Fruit fly (Drosophila melanogaster): ENCODE measurements around the gene Ctps.
A peak's percentile ranks its signal among the peaks of the same experiment; 100 is the strongest.

Gene Ctps

DNA sequence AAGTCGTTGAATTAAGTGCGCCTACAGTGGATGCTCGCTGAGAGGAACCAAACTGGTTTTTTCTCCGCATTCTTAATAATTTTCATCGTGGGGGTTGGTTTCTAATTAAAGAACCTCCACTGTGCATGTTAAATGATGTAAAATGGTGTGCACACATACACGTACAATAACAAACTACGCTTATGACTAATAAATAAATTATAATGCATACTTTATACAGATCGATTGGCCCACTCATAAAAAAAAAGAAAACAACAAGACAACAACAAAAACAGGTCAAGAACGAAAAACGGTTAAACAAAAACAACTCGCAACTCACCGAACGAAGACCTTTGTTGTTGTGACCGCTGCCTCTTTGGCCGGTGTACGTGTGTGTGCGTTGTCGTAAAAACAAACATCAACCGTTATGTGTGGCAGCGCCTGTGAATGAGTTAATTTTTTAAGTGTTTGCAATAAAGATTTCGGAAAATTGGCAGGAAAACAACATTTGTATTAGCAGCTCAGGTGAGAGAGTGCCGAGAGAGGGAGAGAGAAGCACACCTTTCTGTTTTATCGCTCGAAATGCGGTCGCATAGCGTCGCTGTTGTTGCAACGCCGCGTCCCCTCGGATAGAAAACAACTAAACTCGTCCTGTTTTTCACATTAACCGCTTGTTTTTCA, 3.7 kb upstream of the Ctps start:
- TF ChIP-seq sens-2 (GFP tag; IDR thresholded peaks at IDR 0.05) (no peak), NC2α (GFP tag; optimal IDR thresholded peaks at IDR 0.05) (no peak), CG7745 (tag; optimal IDR thresholded peaks at IDR 0.05) (no peak), CG14014 (GFP tag; IDR thresholded peaks at IDR 0.05) (no peak), sqz (GFP tag; optimal IDR thresholded peaks at IDR 0.05) (peak; percentile 56), Jarid2 (GFP tag; optimal IDR thresholded peaks at IDR 0.05) (no peak), Dll (GFP tag; IDR thresholded peaks at IDR 0.05; ENCODE audit: partially characterized antibody) (peak; percentile 61; the same call in 2 of the 4 replicates), kah (GFP tag; optimal IDR thresholded peaks at IDR 0.05) (no peak), CG4360 (GFP tag; IDR thresholded peaks at IDR 0.05) (peak; percentile 80), nerfin-1 (tag; optimal IDR thresholded peaks at IDR 0.05) (peak; percentile 18), Ssrp (tag; optimal IDR thresholded peaks at IDR 0.05) (peak; percentile 8), al (GFP tag; IDR thresholded peaks at IDR 0.05) (no peak), btn (GFP tag; optimal IDR thresholded peaks at IDR 0.05) (no peak), CG7839 (tag; optimal IDR thresholded peaks at IDR 0.05) (no peak), CG13296 (GFP tag; optimal IDR thresholded peaks at IDR 0.05) (peak; percentile 10), CG8281 (tag; optimal IDR thresholded peaks at IDR 0.05) (no peak), CG2202 (tag; optimal IDR thresholded peaks at IDR 0.05) (no peak), Fer2 (tag; optimal IDR thresholded peaks at IDR 0.05) (no peak), zfh2 (GFP tag; optimal IDR thresholded peaks at IDR 0.05) (no peak), amos (GFP tag; IDR thresholded peaks at IDR 0.05; ENCODE audit: partially characterized antibody) (peak; percentile 8; the same call in 1 of the 2 replicates), HLH4C (GFP tag; IDR thresholded peaks at IDR 0.05; ENCODE audit: partially characterized antibody) (no peak), dpn (GFP tag; optimal IDR thresholded peaks at IDR 0.05) (peak in 1 of 2 experiments; percentile 5), pho (GFP tag; optimal IDR thresholded peaks at IDR 0.05) (no peak), Meics (GFP tag; optimal IDR thresholded peaks at IDR 0.05) (no peak), onecut (GFP tag; IDR thresholded peaks at IDR 0.05) (no peak), Antp (GFP tag; optimal IDR thresholded peaks at IDR 0.05) (no peak), Doc3 (GFP tag; IDR thresholded peaks at IDR 0.05; ENCODE audit: partially characterized antibody) (0 out of 3 replicates have a peak, but pooled peaks have one; percentile 19), HmgZ (tag; optimal IDR thresholded peaks at IDR 0.05) (peak; percentile 6), CG13123 (GFP tag; optimal IDR thresholded peaks at IDR 0.05) (no peak), Ravus (GFP tag; IDR thresholded peaks at IDR 0.05) (no peak), tup (GFP tag; optimal IDR thresholded peaks at IDR 0.05) (no peak), ato (GFP tag; IDR thresholded peaks at IDR 0.05; ENCODE audit: partially characterized antibody) (no peak), vvl (GFP tag; IDR thresholded peaks at IDR 0.05) (0 out of 2 replicates have a peak, but pooled peaks have one; percentile 28), CG4424 (GFP tag; optimal IDR thresholded peaks at IDR 0.05) (no peak), Pdp1 (GFP tag; optimal IDR thresholded peaks at IDR 0.05) (peak in 1 of 2 experiments; percentile 31), maf-S (GFP tag; optimal IDR thresholded peaks at IDR 0.05) (no peak), CG11456 (GFP tag; IDR thresholded peaks at IDR 0.05) (no peak), Rx (GFP tag; IDR thresholded peaks at IDR 0.05) (no peak), pum (GFP tag; optimal IDR thresholded peaks at IDR 0.05) (no peak), Dip2 (GFP tag; IDR thresholded peaks at IDR 0.05) (no peak), phol (tag; optimal IDR thresholded peaks at IDR 0.05) (peak; percentile 5), Lpt (GFP tag; optimal IDR thresholded peaks at IDR 0.05) (no peak), unpg (GFP tag; optimal IDR thresholded peaks at IDR 0.05) (no peak), gem (tag; optimal IDR thresholded peaks at IDR 0.05) (no peak), CG16779 (GFP tag; IDR thresholded peaks at IDR 0.05) (no peak), CG1024 (GFP tag; IDR thresholded peaks at IDR 0.05) (no peak), CG8924 (tag; optimal IDR thresholded peaks at IDR 0.05) (peak; percentile 26), Awh (GFP tag; IDR thresholded peaks at IDR 0.05) (no peak), CG6272 (GFP tag; IDR thresholded peaks at IDR 0.05) (no peak), shn (GFP tag; optimal IDR thresholded peaks at IDR 0.05) (no peak)

All from whole organism, embryonic.